Worm (Caenorhabditis elegans) whole organism, late embryonic: ENCODE measurements around the gene R01E6.5.

Experiments used
- C08G9.2 ChIP-seq: sonication (generic microtip); optimal IDR thresholded peaks from 2 replicates; lab custom pipeline; 2016; ENCODE audit warnings: mild to moderate bottlenecking, missing genetic modification characterization, moderate library complexity, missing compliant biosample characterization
- C38D4.7 ChIP-seq: fragments of 200-800 bp; sonication (Bioruptor generic); optimal IDR thresholded peaks from 2 replicates; lab custom pipeline; 2018; ENCODE audit warnings: mild to moderate bottlenecking, missing genetic modification characterization, moderate library complexity, missing compliant biosample characterization
- K09A11.1 ChIP-seq: sonication (generic microtip); optimal IDR thresholded peaks from 2 replicates; lab custom pipeline; 2017; ENCODE audit warnings: antibody characterized with exemption, mild to moderate bottlenecking, missing genetic modification characterization, missing compliant biosample characterization; ENCODE audit not compliant: insufficient read depth
- T23F11.4 ChIP-seq: fragments of 200-800 bp; sonication (Bioruptor generic); optimal IDR thresholded peaks from 2 replicates; lab custom pipeline; 2018; ENCODE audit warnings: mild to moderate bottlenecking, missing genetic modification characterization, missing compliant biosample characterization
- Y22D7AL.16 ChIP-seq: sonication (generic microtip); optimal IDR thresholded peaks from 2 replicates; lab custom pipeline; 2016; ENCODE audit warnings: missing genetic modification characterization, missing compliant biosample characterization
- ama-1 ChIP-seq: fragments of 150-350 bp; optimal IDR thresholded peaks from 2 replicates; lab custom pipeline; 2014
- ceh-2 ChIP-seq: sonication (generic microtip); optimal IDR thresholded peaks from 2 replicates; lab custom pipeline; 2016; ENCODE audit warnings: missing genotype, missing genetic modification characterization, missing compliant biosample characterization
- ceh-22 ChIP-seq: sonication (generic microtip); optimal IDR thresholded peaks from 2 replicates; lab custom pipeline; 2017; ENCODE audit warnings: missing biosample characterization, missing genetic modification characterization
- ceh-31 ChIP-seq: sonication (generic microtip); optimal IDR thresholded peaks from 2 replicates; lab custom pipeline; 2016; ENCODE audit warnings: missing genetic modification characterization, missing compliant biosample characterization
- ceh-34 ChIP-seq: sonication (generic microtip); optimal IDR thresholded peaks from 2 replicates; lab custom pipeline; 2016; ENCODE audit warnings: mild to moderate bottlenecking, missing genetic modification characterization, missing compliant biosample characterization
- ceh-45 ChIP-seq: fragments of 200-800 bp; sonication (Bioruptor generic); IDR thresholded peaks from 2 replicates; pipeline ENCODE4 v1.3.6; 2022; ENCODE audit warnings: missing genetic modification reagents, missing genetic modification characterization, missing compliant biosample characterization
- dve-1 ChIP-seq: sonication (generic microtip); optimal IDR thresholded peaks from 2 replicates; lab custom pipeline; 2017; ENCODE audit warnings: antibody characterized with exemption, mild to moderate bottlenecking, missing genetic modification characterization, missing compliant biosample characterization
- elt-2 ChIP-seq: sonication (generic microtip); optimal IDR thresholded peaks from 2 replicates; lab custom pipeline; 2016; ENCODE audit warnings: missing genetic modification reagents, missing genetic modification characterization, missing compliant biosample characterization
- ets-4 ChIP-seq: sonication (generic microtip); optimal IDR thresholded peaks from 2 replicates; lab custom pipeline; 2016; ENCODE audit warnings: missing genetic modification characterization, missing compliant biosample characterization
- eyg-1 ChIP-seq: sonication (generic microtip); optimal IDR thresholded peaks from 2 replicates; lab custom pipeline; 2016; ENCODE audit warnings: missing genotype, missing genetic modification characterization, missing compliant biosample characterization
- fkh-6 ChIP-seq: sonication (generic microtip); optimal IDR thresholded peaks from 2 replicates; lab custom pipeline; 2016; ENCODE audit warnings: missing genetic modification characterization, missing compliant biosample characterization
- hlh-13 ChIP-seq: fragments of 200-800 bp; sonication (Bioruptor generic); optimal IDR thresholded peaks from 2 replicates; lab custom pipeline; 2018; ENCODE audit warnings: mild to moderate bottlenecking, missing genetic modification characterization, missing compliant biosample characterization
- hlh-15 ChIP-seq: sonication (generic microtip); optimal IDR thresholded peaks from 2 replicates; lab custom pipeline; 2016; ENCODE audit warnings: missing genetic modification characterization, missing compliant biosample characterization
- hlh-30 ChIP-seq: sonication (generic microtip); optimal IDR thresholded peaks from 2 replicates; lab custom pipeline; 2017; ENCODE audit warnings: antibody characterized with exemption, missing genetic modification characterization, missing compliant biosample characterization; ENCODE audit not compliant: insufficient read depth
- lin-11 ChIP-seq: fragments of 200-800 bp; sonication (Bioruptor generic); optimal IDR thresholded peaks from 2 replicates; lab custom pipeline; 2018; ENCODE audit warnings: mild to moderate bottlenecking, missing genetic modification characterization, missing compliant biosample characterization
- nfya-1 ChIP-seq: sonication (generic microtip); optimal IDR thresholded peaks from 2 replicates; lab custom pipeline; 2017; ENCODE audit warnings: missing genetic modification characterization, mild to moderate bottlenecking, missing compliant biosample characterization, antibody characterized with exemption, moderate library complexity
- nhr-11 ChIP-seq: fragments of 150-350 bp; optimal IDR thresholded peaks from 2 replicates; lab custom pipeline; 2014; ENCODE audit warnings: missing biosample characterization, missing genetic modification characterization
- npax-4 ChIP-seq: sonication (generic microtip); optimal IDR thresholded peaks from 2 replicates; lab custom pipeline; 2016; ENCODE audit warnings: missing genetic modification characterization, missing compliant biosample characterization
- odd-2 ChIP-seq: sonication (generic microtip); optimal IDR thresholded peaks from 2 replicates; lab custom pipeline; 2017; ENCODE audit warnings: antibody characterized with exemption, mild to moderate bottlenecking, missing genetic modification characterization, missing compliant biosample characterization
- pax-1 ChIP-seq: fragments of 150-350 bp; optimal IDR thresholded peaks from 2 replicates; lab custom pipeline; 2014; ENCODE audit warnings: missing biosample characterization, missing genetic modification characterization
- pqm-1 ChIP-seq: sonication (generic microtip); optimal IDR thresholded peaks from 2 replicates; lab custom pipeline; 2016; ENCODE audit warnings: missing genetic modification characterization, missing compliant biosample characterization
- ref-2 ChIP-seq: sonication (generic microtip); optimal IDR thresholded peaks from 2 replicates; lab custom pipeline; 2016; ENCODE audit warnings: missing genetic modification characterization, missing compliant biosample characterization
- sdc-2 ChIP-seq: sonication (generic microtip); optimal IDR thresholded peaks from 2 replicates; lab custom pipeline; 2016; ENCODE audit warnings: missing genotype, missing genetic modification characterization, missing compliant biosample characterization
- sox-2 ChIP-seq: fragments of 200-800 bp; sonication (Bioruptor generic); IDR thresholded peaks from 2 replicates; pipeline ENCODE4 v1.3.6; 2022; ENCODE audit warnings: missing genetic modification reagents, missing genetic modification characterization, missing compliant biosample characterization
- sox-4 ChIP-seq: sonication (generic microtip); optimal IDR thresholded peaks from 2 replicates; lab custom pipeline; 2017; ENCODE audit warnings: mild to moderate bottlenecking, missing genetic modification characterization, inconsistent platforms, missing compliant biosample characterization
- syd-9 ChIP-seq: sonication (generic microtip); optimal IDR thresholded peaks from 2 replicates; lab custom pipeline; 2016; ENCODE audit warnings: mild to moderate bottlenecking, missing genetic modification characterization, moderate library complexity, missing compliant biosample characterization
- tbx-2 ChIP-seq: sonication (generic microtip); optimal IDR thresholded peaks from 2 replicates; lab custom pipeline; 2016; ENCODE audit warnings: missing genetic modification characterization, missing compliant biosample characterization
- ttx-3 ChIP-seq: sonication (generic microtip); optimal IDR thresholded peaks from 2 replicates; lab custom pipeline; 2016; ENCODE audit warnings: missing genetic modification reagents, missing genetic modification characterization, missing compliant biosample characterization
- unc-42 ChIP-seq: sonication (generic microtip); optimal IDR thresholded peaks from 2 replicates; lab custom pipeline; 2016; ENCODE audit warnings: missing genotype, missing genetic modification characterization, missing compliant biosample characterization
- unc-55 ChIP-seq: sonication (generic microtip); optimal IDR thresholded peaks from 2 replicates; lab custom pipeline; 2017; ENCODE audit warnings: missing biosample characterization, missing genetic modification reagents, missing genetic modification characterization
- unc-86 ChIP-seq: sonication (generic microtip); optimal IDR thresholded peaks from 2 replicates; lab custom pipeline; 2016; ENCODE audit warnings: missing genetic modification characterization, missing compliant biosample characterization
- ztf-16 ChIP-seq: sonication (generic microtip); optimal IDR thresholded peaks from 2 replicates; lab custom pipeline; 2017; ENCODE audit warnings: missing genetic modification characterization, missing compliant biosample characterization

R01E6.5 gene

ce11 chrX:13518861-13519713 lies 17.8 kb upstream of the R01E6.5 start, which contains the start of the genes cdk-4 and F18H3.1:
Gene cdk-4 (minus strand): TSS chrX:13518911.
Gene F18H3.1 (plus strand): TSS chrX:13519663.
- peak; percentile 84 for TF ChIP-seq sdc-2 (tag; lab: Kevin White, UChicago)
- peak; percentile 4 for TF ChIP-seq ceh-34 (tag; lab: Kevin White, UChicago)
- peak; percentile 19 for TF ChIP-seq elt-2 (tag; lab: Kevin White, UChicago)
- TF ChIP-seq tbx-2 (tag; lab: Kevin White, UChicago) = peak; percentile 73
- TF ChIP-seq ceh-22 = peak; percentile 4
- TF ChIP-seq K09A11.1 (tag; lab: Kevin White, UChicago) = no peak
- peak; percentile 75 for TF ChIP-seq ref-2 (tag; lab: Kevin White, UChicago)
- TF ChIP-seq fkh-6 (tag; lab: Kevin White, UChicago) = no peak
- TF ChIP-seq npax-4 (tag; lab: Kevin White, UChicago) = no peak
- TF ChIP-seq hlh-30 = peak; percentile 23
- peak; percentile 41 for TF ChIP-seq nfya-1 (tag; lab: Kevin White, UChicago)
- TF ChIP-seq dve-1 (tag; lab: Kevin White, UChicago) = no peak
- TF ChIP-seq ttx-3 = no peak
- peak; percentile 66 for TF ChIP-seq ceh-31
- peak; percentile 16 for TF ChIP-seq unc-42 (tag; lab: Kevin White, UChicago)
- TF ChIP-seq ztf-16 (tag; lab: Kevin White, UChicago) = no peak
- no peak for TF ChIP-seq sox-4 (tag; lab: Kevin White, UChicago)
- TF ChIP-seq sox-2 (GFP tag; lab: Robert Waterston, UW) = peak; percentile 39
- no peak for TF ChIP-seq eyg-1 (tag; lab: Kevin White, UChicago)
- peak; percentile 60 for TF ChIP-seq unc-55

- TF ChIP-seq sox-4 (tag; lab: Kevin White, UChicago) = no peak
- TF ChIP-seq hlh-30 = peak; percentile 16
Measured at ce11 chrX:13525094-13525493, 11.8 kb upstream of the R01E6.5 start.

ce11 chrX:13526219-13527218 lies 10.3 kb upstream of the R01E6.5 start:
- TF ChIP-seq nfya-1 (tag; lab: Kevin White, UChicago) = peak; percentile 66
- TF ChIP-seq ama-1 (lab: Kevin White, UChicago) = no peak
- peak; percentile 45 for TF ChIP-seq unc-55
- no peak for TF ChIP-seq Y22D7AL.16 (tag; lab: Kevin White, UChicago)

- TF ChIP-seq fkh-6 (tag; lab: Kevin White, UChicago) (no peak), pqm-1 (tag; lab: Kevin White, UChicago) (peak; percentile 65), npax-4 (tag; lab: Kevin White, UChicago) (no peak), hlh-15 (no peak), ets-4 (tag; lab: Kevin White, UChicago) (no peak), ama-1 (lab: Kevin White, UChicago) (no peak), hlh-30 (peak; percentile 65), sox-2 (GFP tag; lab: Robert Waterston, UW) (no peak; the same call in 1 of the 2 replicates), C08G9.2 (tag; lab: Kevin White, UChicago) (no peak), ztf-16 (tag; lab: Kevin White, UChicago) (no peak), odd-2 (tag; lab: Kevin White, UChicago) (no peak), syd-9 (tag; lab: Kevin White, UChicago) (peak; percentile 45), unc-42 (tag; lab: Kevin White, UChicago) (peak; percentile 56), ref-2 (tag; lab: Kevin White, UChicago) (peak; percentile 80), ceh-31 (peak; percentile 78), Y22D7AL.16 (tag; lab: Kevin White, UChicago) (no peak), unc-86 (tag; lab: Kevin White, UChicago) (peak; percentile 14), nhr-11 (tag; lab: Kevin White, UChicago) (no peak), hlh-13 (GFP tag; lab: Kevin White, UChicago) (no peak), lin-11 (tag; lab: Kevin White, UChicago) (peak; percentile 8), pax-1 (tag; lab: Kevin White, UChicago) (no peak), ceh-34 (tag; lab: Kevin White, UChicago) (peak; percentile 67), T23F11.4 (GFP tag; lab: Kevin White, UChicago) (no peak), tbx-2 (tag; lab: Kevin White, UChicago) (peak; percentile 92), nfya-1 (tag; lab: Kevin White, UChicago) (peak; percentile 88), C38D4.7 (GFP tag; lab: Kevin White, UChicago) (no peak), ttx-3 (no peak), ceh-2 (no peak), dve-1 (tag; lab: Kevin White, UChicago) (peak; percentile 79), ceh-45 (GFP tag; lab: Robert Waterston, UW) (no peak)
Measured at ce11 chrX:13527347-13528092, 9.3 kb upstream of the R01E6.5 start, which contains the start of gene pab-2. Gene pab-2 (minus strand): TSS chrX:13527415.
